Worm (Caenorhabditis elegans): Measurements from ENCODE around the gene T28D9.1.

The T28D9.1 gene

DNA sequence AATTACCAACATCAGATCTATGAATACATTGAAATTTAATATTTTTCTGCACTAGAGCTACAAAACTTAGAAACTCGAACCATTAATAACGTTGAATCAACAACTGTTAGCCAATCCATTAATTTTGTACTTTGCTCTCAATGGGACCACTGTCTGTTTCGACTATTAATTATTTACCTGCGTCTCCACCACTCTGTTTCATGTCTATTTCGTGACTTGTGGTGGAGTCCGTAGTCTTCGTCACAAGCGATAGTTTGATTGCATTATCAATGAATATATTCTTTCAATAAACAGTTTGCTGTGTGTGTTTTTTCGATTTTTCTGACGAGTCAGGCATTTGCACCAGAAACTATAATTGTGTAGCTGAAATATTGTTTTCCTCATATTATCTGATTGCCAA is 5.9 kb upstream of the T28D9.1 start:
- TF ChIP-seq sma-9 (GFP tag; optimal IDR thresholded peaks at IDR 0.05) (peak; percentile 47), sma-9 (tag; optimal IDR thresholded peaks at IDR 0.05) (no peak), fos-1 (tag; optimal IDR thresholded peaks at IDR 0.05) (peak; percentile 66), crh-2 (tag; optimal IDR thresholded peaks at IDR 0.05) (peak; percentile 36), lin-39 (tag; optimal IDR thresholded peaks at IDR 0.05) (no peak), nhr-129 (tag; optimal IDR thresholded peaks at IDR 0.05) (peak; percentile 12), lsy-2 (tag; optimal IDR thresholded peaks at IDR 0.05) (peak in 1 of 2 experiments; percentile 51), F13H6.1 (tag; optimal IDR thresholded peaks at IDR 0.05) (peak; percentile 47), Y55F3AM.14 (GFP tag; optimal IDR thresholded peaks at IDR 0.05) (no peak), mab-5 (tag; optimal IDR thresholded peaks at IDR 0.05) (peak; percentile 67), zag-1 (tag; optimal IDR thresholded peaks at IDR 0.05) (no peak)

ce11 chrII:6489711-6490184 is 2.5 kb upstream of the T28D9.1 start, which contains the start of the genes snr-3 and rsp-5:
Gene snr-3 (minus strand): TSS chrII:6489761.
Gene rsp-5 (plus strand): TSS chrII:6490165.
- TF ChIP-seq gmeb-1 (tag; optimal IDR thresholded peaks at IDR 0.05) (peak; percentile 79), R02D3.7 (tag; optimal IDR thresholded peaks at IDR 0.05) (no peak), elt-3 (tag; optimal IDR thresholded peaks at IDR 0.05) (no peak), Y55F3AM.14 (GFP tag; optimal IDR thresholded peaks at IDR 0.05) (no peak), ama-1 (optimal IDR thresholded peaks at IDR 0.05) (peak; percentile 40), lin-39 (tag; optimal IDR thresholded peaks at IDR 0.05) (no peak), aly-2 (tag; optimal IDR thresholded peaks at IDR 0.05) (no peak), nhr-21 (tag; optimal IDR thresholded peaks at IDR 0.05) (peak; percentile 64), lin-13 (GFP tag; optimal IDR thresholded peaks at IDR 0.05) (peak; percentile 79), snpc-4 (tag; optimal IDR thresholded peaks at IDR 0.05) (peak; percentile 75), mdl-1 (tag; optimal IDR thresholded peaks at IDR 0.05) (peak in 1 of 2 experiments; percentile 31), nhr-10 (tag; optimal IDR thresholded peaks at IDR 0.05) (no peak), unc-55 (GFP tag; optimal IDR thresholded peaks at IDR 0.05) (peak; percentile 87), nhr-237 (tag; optimal IDR thresholded peaks at IDR 0.05) (no peak), ceh-82 (tag; optimal IDR thresholded peaks at IDR 0.05) (no peak), nhr-23 (tag; optimal IDR thresholded peaks at IDR 0.05) (no peak), peb-1 (tag; optimal IDR thresholded peaks at IDR 0.05) (no peak), mab-5 (tag; optimal IDR thresholded peaks at IDR 0.05) (peak; percentile 7), dmd-4 (tag; optimal IDR thresholded peaks at IDR 0.05) (no peak), nhr-129 (tag; optimal IDR thresholded peaks at IDR 0.05) (peak; percentile 82), nhr-77 (tag; optimal IDR thresholded peaks at IDR 0.05) (no peak), unc-62 (GFP tag; optimal IDR thresholded peaks at IDR 0.05) (no peak), nhr-12 (tag; optimal IDR thresholded peaks at IDR 0.05) (no peak), ztf-11 (tag; optimal IDR thresholded peaks at IDR 0.05) (no peak), nhr-6 (tag; optimal IDR thresholded peaks at IDR 0.05) (peak; percentile 35), nhr-25 (tag; optimal IDR thresholded peaks at IDR 0.05) (peak; percentile 60), ztf-1 (GFP tag; conservative IDR thresholded peaks at IDR 0.05) (no peak), sem-4 (tag; optimal IDR thresholded peaks at IDR 0.05) (peak; percentile 48), crh-2 (tag; optimal IDR thresholded peaks at IDR 0.05) (peak; percentile 72), ceh-16 (tag; optimal IDR thresholded peaks at IDR 0.05) (no peak), elt-1 (tag; optimal IDR thresholded peaks at IDR 0.05) (no peak), mbf-1 (tag; optimal IDR thresholded peaks at IDR 0.05) (no peak), egl-27 (tag; optimal IDR thresholded peaks at IDR 0.05) (no peak), ztf-4 (tag; optimal IDR thresholded peaks at IDR 0.05) (no peak), sma-3 (GFP tag; optimal IDR thresholded peaks at IDR 0.05) (peak; percentile 72), unc-39 (tag; optimal IDR thresholded peaks at IDR 0.05) (no peak), lin-11 (tag; optimal IDR thresholded peaks at IDR 0.05) (peak; percentile 50), zag-1 (tag; optimal IDR thresholded peaks at IDR 0.05) (no peak), blmp-1 (tag; optimal IDR thresholded peaks at IDR 0.05; ENCODE audit: insufficient read depth) (peak; percentile 10), F13H6.1 (tag; optimal IDR thresholded peaks at IDR 0.05) (peak; percentile 53), alr-1 (tag; optimal IDR thresholded peaks at IDR 0.05) (no peak), fos-1 (tag; optimal IDR thresholded peaks at IDR 0.05) (peak; percentile 71), nhr-11 (tag; optimal IDR thresholded peaks at IDR 0.05) (no peak), lsy-2 (tag; optimal IDR thresholded peaks at IDR 0.05) (peak; percentile 96 to 99), C34F6.9 (tag; optimal IDR thresholded peaks at IDR 0.05) (peak; percentile 91), skn-1 (tag; optimal IDR thresholded peaks at IDR 0.05) (no peak), sma-9 (GFP tag; optimal IDR thresholded peaks at IDR 0.05) (peak; percentile 78), sma-9 (tag; optimal IDR thresholded peaks at IDR 0.05) (no peak), ZK546.5 (tag; optimal IDR thresholded peaks at IDR 0.05) (peak; percentile 62)

All from whole organism, L2 larva.